Fruit fly (Drosophila melanogaster) whole organism, embryonic: Measurements from ENCODE around the gene CG16853.
A peak's percentile ranks its signal among the peaks of the same experiment; 100 is the strongest.

Source experiments
- Atf6 ChIP-seq: fragments of 200-800 bp; sonication (Bioruptor generic); IDR thresholded peaks from 2 replicates; pipeline ENCODE4 v1.3.6; 2022; ENCODE audit warnings: missing biosample characterization, missing genetic modification characterization
- Awh ChIP-seq: fragments of 200-800 bp; sonication (Bioruptor generic); IDR thresholded peaks from 2 replicates; pipeline ENCODE4, ENCODE4 v1.3.6; 2022; ENCODE audit warnings: missing biosample characterization, missing genetic modification characterization
- B-H2 ChIP-seq: fragments of 200-800 bp; sonication (Bioruptor generic); optimal IDR thresholded peaks from 2 replicates; lab custom pipeline; 2018; ENCODE audit warnings: missing biosample characterization, mild to moderate bottlenecking, missing genetic modification characterization
- C15 ChIP-seq: fragments of 200-800 bp; sonication (Bioruptor generic); IDR thresholded peaks from 3 replicates; pipeline ENCODE4 v1.3.6; 2022; ENCODE audit warnings: missing biosample characterization, missing genetic modification characterization
- CG10209 ChIP-seq: fragments of 200-800 bp; sonication (Bioruptor generic); optimal IDR thresholded peaks from 3 replicates; lab custom pipeline; 2017; ENCODE audit warnings: missing biosample characterization, mild to moderate bottlenecking, missing genetic modification characterization, missing genetic modification reagents
- CG10565 ChIP-seq: fragments of 200-800 bp; sonication (Bioruptor generic); optimal IDR thresholded peaks from 3 replicates; lab custom pipeline; 2016; ENCODE audit warnings: missing biosample characterization, mild to moderate bottlenecking, missing genetic modification characterization
- CG13424 ChIP-seq: fragments of 200-800 bp; sonication (Bioruptor generic); optimal IDR thresholded peaks from 2 replicates; lab custom pipeline; 2019; ENCODE audit warnings: missing biosample characterization, mild to moderate bottlenecking, missing genetic modification characterization, moderate library complexity
- CG15269 ChIP-seq: fragments of 200-800 bp; sonication (Bioruptor generic); optimal IDR thresholded peaks from 2 replicates; lab custom pipeline; 2018; ENCODE audit warnings: missing biosample characterization, mild to moderate bottlenecking, missing genetic modification characterization, moderate library complexity
- CG15514 ChIP-seq: fragments of 200-800 bp; sonication (Bioruptor generic); optimal IDR thresholded peaks from 3 replicates; lab custom pipeline; 2017; ENCODE audit warnings: missing biosample characterization, missing genetic modification characterization, mild to moderate bottlenecking, moderate library complexity, missing genetic modification reagents
- CG16779 ChIP-seq: fragments of 200-800 bp; sonication (Bioruptor generic); IDR thresholded peaks from 2 replicates; pipeline ENCODE4 v1.3.6; 2022; ENCODE audit warnings: missing biosample characterization, missing genetic modification characterization
- CG17802 ChIP-seq: fragments of 200-800 bp; sonication (Bioruptor generic); optimal IDR thresholded peaks from 2 replicates; lab custom pipeline; 2018; ENCODE audit warnings: missing biosample characterization, mild to moderate bottlenecking, missing genetic modification characterization, moderate library complexity
- CG18262 ChIP-seq: fragments of 200-800 bp; optimal IDR thresholded peaks from 3 replicates; lab custom pipeline; 2019; ENCODE audit warnings: missing biosample characterization, mild to moderate bottlenecking, missing genetic modification characterization, moderate library complexity
- CG3838 ChIP-seq: fragments of 200-800 bp; sonication (Bioruptor generic); optimal IDR thresholded peaks from 3 replicates; lab custom pipeline; 2016; ENCODE audit warnings: missing biosample characterization, missing genetic modification characterization
- CG4328 ChIP-seq: fragments of 200-800 bp; sonication (Bioruptor generic); optimal IDR thresholded peaks from 3 replicates; lab custom pipeline; 2017; ENCODE audit warnings: missing biosample characterization, missing genetic modification reagents, missing genetic modification characterization
- CG4360 ChIP-seq: fragments of 200-800 bp; sonication (Bioruptor generic); IDR thresholded peaks from 2 replicates; pipeline ENCODE4 v1.3.6; 2022; ENCODE audit warnings: missing biosample characterization, missing genetic modification characterization
- CG6254 ChIP-seq: fragments of 200-800 bp; sonication (Bioruptor generic); optimal IDR thresholded peaks from 3 replicates; lab custom pipeline; 2017; ENCODE audit warnings: mild to moderate bottlenecking, missing biosample characterization, missing genetic modification reagents, missing genetic modification characterization
- CkIIα-i1 ChIP-seq: fragments of 200-800 bp; sonication (Bioruptor generic); IDR thresholded peaks from 2 replicates; pipeline ENCODE4 v1.3.6; 2022; ENCODE audit warnings: missing biosample characterization, missing genetic modification characterization
- CoRest ChIP-seq: fragments of 200-800 bp; sonication (Bioruptor generic); optimal IDR thresholded peaks from 3 replicates; lab custom pipeline; 2018; ENCODE audit warnings: missing biosample characterization, mild to moderate bottlenecking, missing genetic modification characterization, moderate library complexity
- Eip74EF ChIP-seq, 2 experiments: fragments of 200-800 bp in 1 of 2; fragments of >200 bp in 1 of 2; sonication (Bioruptor generic) in 1 of 2; optimal IDR thresholded peaks; 2 replicates each; lab custom pipeline; 2017 to 2019; ENCODE audit warnings: missing biosample characterization in 2 of 2, missing genetic modification characterization in 2 of 2, mild to moderate bottlenecking in 1 of 2, moderate library complexity in 1 of 2
- Elba2 ChIP-seq: fragments of 200-800 bp; sonication (Bioruptor generic); optimal IDR thresholded peaks from 3 replicates; lab custom pipeline; 2016; ENCODE audit warnings: missing biosample characterization, missing genetic modification characterization
- H2.0 ChIP-seq: fragments of 200-800 bp; sonication (Bioruptor generic); IDR thresholded peaks from 2 replicates; pipeline ENCODE4 v1.3.6; 2022; ENCODE audit warnings: missing biosample characterization, missing genetic modification characterization
- Hr78 ChIP-seq, 2 experiments: fragments of 200-800 bp in 1 of 2; fragments of >200 bp in 1 of 2; sonication (Bioruptor generic) in 1 of 2; optimal IDR thresholded peaks; 2 replicates each; lab custom pipeline; 2017 to 2019; ENCODE audit warnings: missing biosample characterization in 2 of 2, missing genetic modification characterization in 2 of 2, mild to moderate bottlenecking in 1 of 2, moderate library complexity in 1 of 2
- MTF-1 ChIP-seq: fragments of 200-800 bp; sonication (Bioruptor generic); optimal IDR thresholded peaks from 2 replicates; lab custom pipeline; 2018; ENCODE audit warnings: missing biosample characterization, mild to moderate bottlenecking, missing genetic modification characterization, borderline replicate concordance
- NC2β ChIP-seq: fragments of 200-800 bp; sonication (Bioruptor generic); optimal IDR thresholded peaks from 2 replicates; lab custom pipeline; 2016; ENCODE audit warnings: missing biosample characterization, missing genetic modification characterization
- Opbp ChIP-seq: fragments of 200-800 bp; sonication (Bioruptor generic); IDR thresholded peaks from 3 replicates; pipeline ENCODE4 v1.3.6; 2022; ENCODE audit warnings: missing biosample characterization, missing genetic modification characterization; ENCODE audit not compliant: partially characterized antibody
- Optix ChIP-seq: fragments of 200-800 bp; sonication (Bioruptor generic); IDR thresholded peaks from 3 replicates; pipeline ENCODE4 v1.3.6; 2022; ENCODE audit warnings: missing biosample characterization, missing genetic modification characterization
- Rfx ChIP-seq: fragments of 200-800 bp; sonication (Bioruptor generic); IDR thresholded peaks from 2 replicates; pipeline ENCODE4 v1.3.6; 2022; ENCODE audit warnings: missing biosample characterization, missing genetic modification characterization
- Vsx1 ChIP-seq: fragments of 200-800 bp; sonication (Bioruptor generic); optimal IDR thresholded peaks from 2 replicates; lab custom pipeline; 2017; ENCODE audit warnings: missing biosample characterization, mild to moderate bottlenecking, missing genetic modification characterization, missing genetic modification reagents
- aop ChIP-seq: fragments of 200-800 bp; sonication (Bioruptor generic); IDR thresholded peaks from 2 replicates; pipeline ENCODE4 v1.3.6; 2022; ENCODE audit warnings: missing biosample characterization, missing genetic modification characterization
- cg ChIP-seq: fragments of 200-800 bp; sonication (Bioruptor generic); optimal IDR thresholded peaks from 3 replicates; lab custom pipeline; 2019; ENCODE audit warnings: missing biosample characterization, mild to moderate bottlenecking, missing genetic modification characterization, moderate library complexity
- ci ChIP-seq: fragments of 200-800 bp; sonication (Bioruptor generic); IDR thresholded peaks from 3 replicates; pipeline ENCODE4 v1.3.6; 2022; ENCODE audit warnings: missing biosample characterization, missing genetic modification characterization
- crp ChIP-seq, 2 experiments: fragments of 200-800 bp; sonication (Bioruptor generic); optimal IDR thresholded peaks; 2 replicates in 1 of 2; 3 replicates in 1 of 2; lab custom pipeline; 2017; ENCODE audit warnings: missing biosample characterization in 2 of 2, missing genetic modification characterization in 2 of 2, mild to moderate bottlenecking in 1 of 2, moderate library complexity in 1 of 2
- dysf ChIP-seq: fragments of 200-800 bp; sonication (Bioruptor generic); IDR thresholded peaks from 3 replicates; pipeline ENCODE4 v1.3.6; 2022; ENCODE audit warnings: missing biosample characterization, missing genetic modification characterization
- exex ChIP-seq: fragments of 200-800 bp; sonication (Bioruptor generic); optimal IDR thresholded peaks from 4 replicates; lab custom pipeline; 2018; ENCODE audit warnings: missing biosample characterization, mild to moderate bottlenecking, missing genetic modification characterization, moderate library complexity
- gcm ChIP-seq: fragments of 200-800 bp; sonication (Bioruptor generic); optimal IDR thresholded peaks from 2 replicates; lab custom pipeline; 2019; ENCODE audit warnings: missing biosample characterization, mild to moderate bottlenecking, missing genetic modification characterization, moderate library complexity
- gsb-n ChIP-seq: fragments of 200-800 bp; sonication (Bioruptor generic); optimal IDR thresholded peaks from 3 replicates; lab custom pipeline; 2018; ENCODE audit warnings: missing biosample characterization, mild to moderate bottlenecking, missing genetic modification characterization
- jing ChIP-seq: fragments of 200-800 bp; sonication (Bioruptor generic); optimal IDR thresholded peaks from 2 replicates; lab custom pipeline; 2018; ENCODE audit warnings: missing biosample characterization, mild to moderate bottlenecking, missing genetic modification characterization
- mam ChIP-seq: fragments of 200-800 bp; sonication (Bioruptor generic); optimal IDR thresholded peaks from 3 replicates; lab custom pipeline; 2016; ENCODE audit warnings: missing biosample characterization, missing genetic modification characterization
- mld ChIP-seq: fragments of 200-800 bp; sonication (Bioruptor generic); IDR thresholded peaks from 3 replicates; pipeline ENCODE4 v1.3.6; 2022; ENCODE audit warnings: missing biosample characterization, missing genetic modification characterization; ENCODE audit not compliant: partially characterized antibody
- nom ChIP-seq: fragments of 200-800 bp; sonication (Bioruptor generic); optimal IDR thresholded peaks from 2 replicates; lab custom pipeline; 2017; ENCODE audit warnings: missing biosample characterization, missing genetic modification characterization, mild to moderate bottlenecking, moderate library complexity, missing genetic modification reagents
- prd ChIP-seq, 3 experiments: fragments of >200 bp in 2 of 3; fragments of 200-800 bp in 1 of 3; sonication (Bioruptor generic) in 1 of 3; optimal IDR thresholded peaks in 2 of 3; IDR thresholded peaks in 1 of 3; 2 replicates in 2 of 3; 3 replicates in 1 of 3; pipeline versions ENCODE4 v1.3.6 to Lab custom; 2017 to 2022; ENCODE audit warnings: missing biosample characterization in 1 of 3, missing genetic modification characterization in 1 of 3
- rib ChIP-seq: fragments of 200-800 bp; sonication (Bioruptor generic); IDR thresholded peaks from 2 replicates; pipeline ENCODE4 v1.3.6; 2022; ENCODE audit warnings: missing biosample characterization, missing genetic modification characterization
- sqz ChIP-seq: fragments of 200-800 bp; sonication (Bioruptor generic); optimal IDR thresholded peaks from 3 replicates; lab custom pipeline; 2018; ENCODE audit warnings: missing biosample characterization, mild to moderate bottlenecking, missing genetic modification characterization
- tup ChIP-seq: fragments of 200-800 bp; sonication (Bioruptor generic); optimal IDR thresholded peaks from 2 replicates; lab custom pipeline; 2016; ENCODE audit warnings: missing biosample characterization, mild to moderate bottlenecking, missing genetic modification characterization, moderate library complexity
- yki ChIP-seq: fragments of >200 bp; optimal IDR thresholded peaks from 3 replicates; lab custom pipeline; 2018
- z ChIP-seq: fragments of 200-800 bp; sonication (Bioruptor generic); IDR thresholded peaks from 3 replicates; pipeline ENCODE4 v1.3.6; 2022; ENCODE audit warnings: missing biosample characterization, missing genetic modification characterization
- zen2 ChIP-seq: fragments of 200-800 bp; sonication (Bioruptor generic); IDR thresholded peaks from 3 replicates; pipeline ENCODE4 v1.3.6; 2022; ENCODE audit warnings: missing biosample characterization, missing genetic modification characterization; ENCODE audit not compliant: partially characterized antibody

Gene CG16853

dm6 chr2L:13512182-13513032 is 29.7 kb upstream of the CG16853 start (continued):
- TF ChIP-seq aop (GFP tag; lab: Robert Waterston, UW) (no peak), exex (no peak), Hr78 (GFP tag; optimal IDR thresholded peaks at IDR 0.05; lab: Kevin White, UChicago) (no peak), sqz (no peak), CoRest (tag; lab: Kevin White, UChicago) (peak; percentile 43), Eip74EF (GFP tag; optimal IDR thresholded peaks at IDR 0.05; lab: Kevin White, UChicago) (no peak), Atf6 (GFP tag; lab: Robert Waterston, UW) (peak; percentile 42; the same call in 1 of the 2 replicates), prd (optimal IDR thresholded peaks at IDR 0.05; lab: Kevin White, UChicago) (no peak), prd (GFP tag; IDR thresholded peaks at IDR 0.05; lab: Robert Waterston, UW) (peak; percentile 45; the same call in 2 of the 3 replicates), MTF-1 (peak; percentile 3), yki (peak; percentile 87), CG10565 (no peak), Vsx1 (GFP tag; lab: Kevin White, UChicago) (no peak), gsb-n (no peak), Elba2 (GFP tag; lab: Kevin White, UChicago) (no peak), crp (GFP tag; optimal IDR thresholded peaks at IDR 0.05; lab: Kevin White, UChicago) (no peak), ci (peak; percentile 24; the same call in 2 of the 3 replicates), Opbp (no peak), mam (peak; percentile 27), cg (GFP tag; lab: Kevin White, UChicago) (no peak), Rfx (GFP tag; lab: Robert Waterston, UW) (peak; percentile 64), CG10209 (GFP tag; lab: Kevin White, UChicago) (no peak), NC2β (no peak), CG18262 (tag; lab: Kevin White, UChicago) (peak; percentile 18), H2.0 (GFP tag; lab: Robert Waterston, UW) (peak; percentile 23; the same call in 1 of the 2 replicates), mld (no peak), CG13424 (tag; lab: Kevin White, UChicago) (peak; percentile 10), CG15269 (tag; lab: Kevin White, UChicago) (peak; percentile 60), rib (GFP tag; lab: Robert Waterston, UW) (no peak), CG17802 (tag; lab: Kevin White, UChicago) (no peak), z (no peak), Awh (GFP tag; lab: Robert Waterston, UW) (no peak), CG3838 (GFP tag; lab: Kevin White, UChicago) (no peak), CG15514 (no peak), CG4328 (GFP tag; lab: Kevin White, UChicago) (no peak), CG4360 (GFP tag; lab: Robert Waterston, UW) (no peak), CG6254 (no peak), B-H2 (no peak), CG16779 (GFP tag; lab: Robert Waterston, UW) (no peak), Optix (GFP tag; lab: Robert Waterston, UW) (no peak), jing (no peak), nom (peak; percentile 4), C15 (GFP tag; lab: Robert Waterston, UW) (no peak), CkIIα-i1 (no peak), zen2 (GFP tag; lab: Robert Waterston, UW) (0 out of 3 replicates have a peak, but pooled peaks have one; percentile 6), dysf (GFP tag; lab: Robert Waterston, UW) (peak; percentile 67), gcm (GFP tag; lab: Kevin White, UChicago) (no peak), tup (no peak)
